Fruit fly (Drosophila melanogaster) whole organism: ENCODE data around the gene Cyp313a1.

Source experiments
- Dll ChIP-seq: fragments of >200 bp; optimal IDR thresholded peaks from 2 replicates; lab custom pipeline; 2017
- EcR ChIP-seq, 2 experiments: fragments of >200 bp; optimal IDR thresholded peaks; 2 replicates each; lab custom pipeline; 2017; ENCODE audit warnings: missing biosample characterization in 2 of 2, missing genetic modification characterization in 2 of 2, missing genetic modification reagents in 2 of 2
- pan ChIP-seq: fragments of >200 bp; optimal IDR thresholded peaks from 2 replicates; lab custom pipeline; 2017
- psq ChIP-seq: fragments of >200 bp; optimal IDR thresholded peaks from 2 replicates; lab custom pipeline; 2017
- usp ChIP-seq: fragments of >200 bp; optimal IDR thresholded peaks from 2 replicates; lab custom pipeline; 2017; ENCODE audit warnings: missing biosample characterization, missing genetic modification characterization, mixed read lengths

dm6 chr3R:14481569-14481968, 39.3 kb upstream of the Cyp313a1 start, which contains the start of gene cv-c:
- TF ChIP-seq pan (lab: Kevin White, UChicago) (no peak), usp (no peak), psq (lab: Kevin White, UChicago) (no peak), Dll (lab: Kevin White, UChicago) (no peak), EcR (GFP tag; optimal IDR thresholded peaks at IDR 0.05; lab: Kevin White, UChicago) (no peak)
